Worm (Caenorhabditis elegans) whole organism, mixed stage, embryonic: ENCODE measurements around the gene fkh-2.

ENCODE experiments used
- bed-3 ChIP-seq: fragments of 200-800 bp; sonication (Bioruptor generic); optimal IDR thresholded peaks from 3 replicates; lab custom pipeline; 2018; ENCODE audit warnings: mild to moderate bottlenecking, missing genetic modification characterization, moderate library complexity, missing compliant biosample characterization
- elt-1 ChIP-seq: sonication (generic microtip); optimal IDR thresholded peaks from 2 replicates; lab custom pipeline; 2017; ENCODE audit warnings: missing genetic modification characterization, mild to moderate bottlenecking, missing compliant biosample characterization, antibody characterized with exemption, moderate library complexity, borderline replicate concordance; ENCODE audit not compliant: insufficient read depth
- elt-3 ChIP-seq: fragments of 150-350 bp; optimal IDR thresholded peaks from 2 replicates; lab custom pipeline; 2014; ENCODE audit warnings: missing biosample characterization, missing genetic modification characterization
- mep-1 ChIP-seq: fragments of 150-350 bp; optimal IDR thresholded peaks from 2 replicates; lab custom pipeline; 2017; ENCODE audit warnings: missing biosample characterization, missing genetic modification reagents, missing genetic modification characterization, inconsistent platforms
- pha-4 ChIP-seq: fragments of 150-350 bp; optimal IDR thresholded peaks from 2 replicates; lab custom pipeline; 2018; ENCODE audit warnings: missing biosample characterization, missing genetic modification reagents, missing genetic modification characterization
- snpc-4 ChIP-seq: fragments of 150-350 bp; optimal IDR thresholded peaks from 2 replicates; lab custom pipeline; 2014; ENCODE audit warnings: missing biosample characterization, missing genetic modification characterization
- sptf-1 ChIP-seq: sonication (generic microtip); optimal IDR thresholded peaks from 2 replicates; lab custom pipeline; 2017; ENCODE audit warnings: mild to moderate bottlenecking, missing genetic modification characterization, moderate library complexity, missing compliant biosample characterization
- unc-39 ChIP-seq: fragments of 150-350 bp; optimal IDR thresholded peaks from 2 replicates; lab custom pipeline; 2014; ENCODE audit warnings: missing biosample characterization, missing genetic modification characterization
- unc-62 ChIP-seq: fragments of 150-350 bp; optimal IDR thresholded peaks from 2 replicates; lab custom pipeline; 2014; ENCODE audit warnings: missing biosample characterization, missing genetic modification reagents, missing genetic modification characterization

DNA sequence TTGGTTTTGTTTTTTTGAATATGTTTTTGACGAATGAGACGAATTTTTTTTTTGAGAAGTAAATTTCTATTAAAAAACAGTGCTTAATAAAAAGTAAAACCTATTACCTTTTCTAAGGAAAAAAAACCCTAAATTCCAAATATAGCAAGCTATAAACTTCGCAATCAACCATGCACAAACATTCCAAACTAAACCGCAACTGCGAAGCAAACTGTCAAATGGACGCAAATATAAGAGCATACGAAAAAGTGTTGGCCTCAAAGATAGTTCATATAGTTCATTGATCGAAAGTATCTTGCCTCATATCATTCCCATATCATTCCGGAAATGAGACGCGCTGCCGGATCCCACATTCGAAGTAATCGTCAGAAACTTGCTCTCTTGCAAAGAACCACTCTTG lies 45.5 kb downstream of the fkh-2 start, which contains the start of gene C01C4.3:
- no peak for TF ChIP-seq unc-39
- no peak for TF ChIP-seq mep-1 (tag; lab: Kevin White, UChicago)
- no peak for TF ChIP-seq elt-3
- TF ChIP-seq snpc-4 (tag; lab: Kevin White, UChicago): no peak
- TF ChIP-seq unc-62 (GFP tag; lab: Kevin White, UChicago): no peak
- TF ChIP-seq pha-4 (tag; lab: Kevin White, UChicago): no peak
- no peak for TF ChIP-seq bed-3 (GFP tag; lab: Kevin White, UChicago)
- TF ChIP-seq elt-1 (tag; lab: Kevin White, UChicago): no peak
- TF ChIP-seq sptf-1 (tag; lab: Kevin White, UChicago): no peak
